Fruit fly (Drosophila melanogaster) whole organism, embryonic: Measurements from ENCODE around the gene Baldspot.

ENCODE experiments used
- Abd-B ChIP-seq: fragments of 200-800 bp; sonication (Bioruptor generic); optimal IDR thresholded peaks from 2 replicates; lab custom pipeline; 2018; ENCODE audit warnings: missing biosample characterization, mild to moderate bottlenecking, missing genetic modification characterization, moderate library complexity
- Atf-2 ChIP-seq: fragments of 200-800 bp; sonication (Bioruptor generic); optimal IDR thresholded peaks from 2 replicates; lab custom pipeline; 2016; ENCODE audit warnings: missing biosample characterization, missing genetic modification characterization
- Bdp1 ChIP-seq: fragments of 200-800 bp; sonication (Bioruptor generic); optimal IDR thresholded peaks from 3 replicates; lab custom pipeline; 2016; ENCODE audit warnings: missing biosample characterization, missing genetic modification characterization
- CG11085 ChIP-seq: fragments of 200-800 bp; sonication (Bioruptor generic); IDR thresholded peaks from 2 replicates; pipeline ENCODE4 v1.3.6; 2022; ENCODE audit warnings: missing biosample characterization, missing genetic modification characterization
- CG11093 ChIP-seq: fragments of 200-800 bp; sonication (Bioruptor generic); IDR thresholded peaks from 3 replicates; pipeline ENCODE4 v1.3.6; 2022; ENCODE audit warnings: missing biosample characterization, missing genetic modification characterization
- CG11247 ChIP-seq: fragments of 200-800 bp; sonication (Bioruptor generic); IDR thresholded peaks from 2 replicates; pipeline ENCODE4 v1.3.6; 2022; ENCODE audit warnings: missing biosample characterization, missing genetic modification characterization
- CG11398 ChIP-seq: fragments of 200-800 bp; sonication (Bioruptor generic); optimal IDR thresholded peaks from 2 replicates; lab custom pipeline; 2016; ENCODE audit warnings: missing biosample characterization, missing genetic modification characterization
- CG11456 ChIP-seq: fragments of 200-800 bp; sonication (Bioruptor generic); IDR thresholded peaks from 3 replicates; pipeline ENCODE4 v1.3.6; 2022; ENCODE audit warnings: missing biosample characterization, missing genetic modification characterization
- CG11696 ChIP-seq: fragments of 200-800 bp; sonication (Bioruptor generic); IDR thresholded peaks from 2 replicates; pipeline ENCODE4 v1.3.6; 2022; ENCODE audit warnings: missing biosample characterization, missing genetic modification characterization
- CG1233 ChIP-seq: fragments of 200-800 bp; sonication (Bioruptor generic); optimal IDR thresholded peaks from 4 replicates; lab custom pipeline; 2018; ENCODE audit warnings: missing biosample characterization, mild to moderate bottlenecking, missing genetic modification characterization
- CG13894 ChIP-seq: fragments of 200-800 bp; sonication (Bioruptor generic); optimal IDR thresholded peaks from 3 replicates; lab custom pipeline; 2018; ENCODE audit warnings: missing biosample characterization, mild to moderate bottlenecking, missing genetic modification characterization, moderate library complexity
- CG14014 ChIP-seq: fragments of 200-800 bp; sonication (Bioruptor generic); IDR thresholded peaks from 2 replicates; pipeline ENCODE4 v1.3.6; 2022; ENCODE audit warnings: missing biosample characterization, missing genetic modification characterization
- CG15011 ChIP-seq: fragments of 200-800 bp; sonication (Bioruptor generic); optimal IDR thresholded peaks from 3 replicates; lab custom pipeline; 2018; ENCODE audit warnings: missing biosample characterization, mild to moderate bottlenecking, missing genetic modification characterization
- CG15073 ChIP-seq: fragments of 200-800 bp; sonication (Bioruptor generic); optimal IDR thresholded peaks from 2 replicates; lab custom pipeline; 2016; ENCODE audit warnings: missing biosample characterization, missing genetic modification characterization
- CG1647 ChIP-seq: fragments of 200-800 bp; sonication (Bioruptor generic); optimal IDR thresholded peaks from 3 replicates; lab custom pipeline; 2016; ENCODE audit warnings: missing biosample characterization, missing genetic modification characterization
- CG16815 ChIP-seq: fragments of 200-800 bp; sonication (Bioruptor generic); optimal IDR thresholded peaks from 3 replicates; lab custom pipeline; 2017; ENCODE audit warnings: missing biosample characterization, mild to moderate bottlenecking, missing genetic modification characterization
- CG31224 ChIP-seq: fragments of 200-800 bp; sonication (Bioruptor generic); IDR thresholded peaks from 2 replicates; pipeline ENCODE4 v1.3.6; 2022; ENCODE audit warnings: missing biosample characterization, missing genetic modification characterization
- CG34224 ChIP-seq: fragments of 200-800 bp; sonication (Bioruptor generic); IDR thresholded peaks from 3 replicates; pipeline ENCODE4 v1.3.6; 2022; ENCODE audit warnings: missing biosample characterization, missing genetic modification characterization; ENCODE audit not compliant: partially characterized antibody
- CG3726 ChIP-seq: fragments of 200-800 bp; sonication (Bioruptor generic); IDR thresholded peaks from 3 replicates; pipeline ENCODE4, ENCODE4 v1.3.6; 2022; ENCODE audit warnings: missing biosample characterization, missing genetic modification characterization
- CG8359 ChIP-seq: fragments of 200-800 bp; sonication (Bioruptor generic); optimal IDR thresholded peaks from 2 replicates; lab custom pipeline; 2017; ENCODE audit warnings: missing biosample characterization, mild to moderate bottlenecking, missing genetic modification characterization, borderline replicate concordance
- CTCF ChIP-seq: fragments of 200-800 bp; sonication (Bioruptor generic); optimal IDR thresholded peaks from 2 replicates; lab custom pipeline; 2017; ENCODE audit warnings: missing biosample characterization, mild to moderate bottlenecking, missing genetic modification characterization, moderate library complexity
- Camta ChIP-seq: fragments of 200-800 bp; sonication (Bioruptor generic); optimal IDR thresholded peaks from 2 replicates; lab custom pipeline; 2016; ENCODE audit warnings: missing biosample characterization, missing genetic modification characterization
- Dbx ChIP-seq: fragments of 200-800 bp; sonication (Bioruptor generic); IDR thresholded peaks from 3 replicates; pipeline ENCODE4 v1.3.6; 2022; ENCODE audit warnings: missing biosample characterization, missing genetic modification characterization
- Drgx ChIP-seq: fragments of 200-800 bp; sonication (Bioruptor generic); IDR thresholded peaks from 2 replicates; pipeline ENCODE4 v1.3.6; 2022; ENCODE audit warnings: missing biosample characterization, missing genetic modification characterization
- Eip74EF ChIP-seq, 2 experiments: fragments of 200-800 bp in 1 of 2; fragments of >200 bp in 1 of 2; sonication (Bioruptor generic) in 1 of 2; optimal IDR thresholded peaks; 2 replicates each; lab custom pipeline; 2017 to 2019; ENCODE audit warnings: missing biosample characterization in 2 of 2, missing genetic modification characterization in 2 of 2, mild to moderate bottlenecking in 1 of 2, moderate library complexity in 1 of 2
- Fer2 ChIP-seq: fragments of 200-800 bp; sonication (Bioruptor generic); optimal IDR thresholded peaks from 2 replicates; lab custom pipeline; 2018; ENCODE audit warnings: missing biosample characterization, mild to moderate bottlenecking, missing genetic modification characterization, moderate library complexity
- Fer3 ChIP-seq: fragments of 200-800 bp; sonication (Bioruptor generic); optimal IDR thresholded peaks from 2 replicates; lab custom pipeline; 2018; ENCODE audit warnings: missing biosample characterization, mild to moderate bottlenecking, missing genetic modification characterization, moderate library complexity
- HLH3B ChIP-seq: fragments of 200-800 bp; sonication (Bioruptor generic); IDR thresholded peaks from 2 replicates; pipeline ENCODE4 v1.3.6; 2022; ENCODE audit warnings: missing biosample characterization, missing genetic modification characterization
- Hr78 ChIP-seq, 2 experiments: fragments of 200-800 bp in 1 of 2; fragments of >200 bp in 1 of 2; sonication (Bioruptor generic) in 1 of 2; optimal IDR thresholded peaks; 2 replicates each; lab custom pipeline; 2017 to 2019; ENCODE audit warnings: missing biosample characterization in 2 of 2, missing genetic modification characterization in 2 of 2, mild to moderate bottlenecking in 1 of 2, moderate library complexity in 1 of 2
- Scr ChIP-seq: fragments of 200-800 bp; sonication (Bioruptor generic); IDR thresholded peaks from 2 replicates; pipeline ENCODE4 v1.3.6; 2022; ENCODE audit warnings: missing biosample characterization, missing genetic modification characterization; ENCODE audit not compliant: partially characterized antibody
- Side ChIP-seq: fragments of 200-800 bp; sonication (Bioruptor generic); optimal IDR thresholded peaks from 2 replicates; lab custom pipeline; 2016; ENCODE audit warnings: missing biosample characterization, missing genetic modification characterization
- Usf ChIP-seq: fragments of 200-800 bp; sonication (Bioruptor generic); optimal IDR thresholded peaks from 2 replicates; lab custom pipeline; 2017; ENCODE audit warnings: missing genotype, missing biosample characterization, missing genetic modification characterization
- Vsx1 ChIP-seq: fragments of 200-800 bp; sonication (Bioruptor generic); optimal IDR thresholded peaks from 2 replicates; lab custom pipeline; 2017; ENCODE audit warnings: missing biosample characterization, mild to moderate bottlenecking, missing genetic modification characterization, missing genetic modification reagents
- crp ChIP-seq, 2 experiments: fragments of 200-800 bp; sonication (Bioruptor generic); optimal IDR thresholded peaks; 2 replicates in 1 of 2; 3 replicates in 1 of 2; lab custom pipeline; 2017; ENCODE audit warnings: missing biosample characterization in 2 of 2, missing genetic modification characterization in 2 of 2, mild to moderate bottlenecking in 1 of 2, moderate library complexity in 1 of 2
- da ChIP-seq: fragments of 200-800 bp; sonication (Bioruptor generic); optimal IDR thresholded peaks from 2 replicates; lab custom pipeline; 2016; ENCODE audit warnings: missing biosample characterization, missing genetic modification characterization
- dimm ChIP-seq: fragments of 200-800 bp; sonication (Bioruptor generic); IDR thresholded peaks from 2 replicates; pipeline ENCODE4 v1.3.6; 2022; ENCODE audit warnings: missing biosample characterization, missing genetic modification characterization
- exex ChIP-seq: fragments of 200-800 bp; sonication (Bioruptor generic); optimal IDR thresholded peaks from 4 replicates; lab custom pipeline; 2018; ENCODE audit warnings: missing biosample characterization, mild to moderate bottlenecking, missing genetic modification characterization, moderate library complexity
- fd64A ChIP-seq: fragments of 200-800 bp; sonication (Bioruptor generic); optimal IDR thresholded peaks from 3 replicates; lab custom pipeline; 2018; ENCODE audit warnings: missing biosample characterization, mild to moderate bottlenecking, missing genetic modification characterization
- gce ChIP-seq: fragments of 200-800 bp; sonication (Bioruptor generic); IDR thresholded peaks from 3 replicates; pipeline ENCODE4 v1.3.6; 2022; ENCODE audit warnings: missing biosample characterization, missing genetic modification characterization
- gt ChIP-seq: fragments of 200-800 bp; sonication (Bioruptor generic); IDR thresholded peaks from 2 replicates; pipeline ENCODE4 v1.3.6; 2022; ENCODE audit warnings: missing biosample characterization, missing genetic modification characterization
- hth ChIP-seq: fragments of >200 bp; optimal IDR thresholded peaks from 2 replicates; lab custom pipeline; 2017; ENCODE audit warnings: inconsistent platforms
- jing ChIP-seq: fragments of 200-800 bp; sonication (Bioruptor generic); optimal IDR thresholded peaks from 2 replicates; lab custom pipeline; 2018; ENCODE audit warnings: missing biosample characterization, mild to moderate bottlenecking, missing genetic modification characterization
- kay ChIP-seq: fragments of 200-800 bp; sonication (Bioruptor generic); optimal IDR thresholded peaks from 2 replicates; lab custom pipeline; 2016; ENCODE audit warnings: missing biosample characterization, missing genetic modification characterization
- peb ChIP-seq: fragments of 200-800 bp; sonication (Bioruptor generic); IDR thresholded peaks from 2 replicates; pipeline ENCODE4 v1.3.6; 2022; ENCODE audit warnings: missing biosample characterization, missing genetic modification characterization
- pfk ChIP-seq: fragments of 200-800 bp; sonication (Bioruptor generic); optimal IDR thresholded peaks from 2 replicates; lab custom pipeline; 2018; ENCODE audit warnings: missing biosample characterization, mild to moderate bottlenecking, missing genetic modification characterization, moderate library complexity
- ro ChIP-seq: fragments of 200-800 bp; sonication (Bioruptor generic); IDR thresholded peaks from 2 replicates; pipeline ENCODE4 v1.3.6; 2022; ENCODE audit warnings: missing biosample characterization, missing genetic modification characterization
- row ChIP-seq: fragments of 200-800 bp; sonication (Bioruptor generic); IDR thresholded peaks from 3 replicates; pipeline ENCODE4 v1.3.6; 2022; ENCODE audit warnings: missing biosample characterization, missing genetic modification characterization
- run ChIP-seq: fragments of 200-800 bp; sonication (Bioruptor generic); optimal IDR thresholded peaks from 3 replicates; lab custom pipeline; 2018; ENCODE audit warnings: missing biosample characterization, mild to moderate bottlenecking, missing genetic modification characterization
- sima ChIP-seq: fragments of 200-800 bp; sonication (Bioruptor generic); optimal IDR thresholded peaks from 2 replicates; lab custom pipeline; 2016; ENCODE audit warnings: missing biosample characterization, missing genetic modification characterization
- tna ChIP-seq: fragments of 200-800 bp; sonication (Bioruptor generic); IDR thresholded peaks from 2 replicates; pipeline ENCODE4 v1.3.6; 2022; ENCODE audit warnings: missing biosample characterization, missing genetic modification characterization; ENCODE audit not compliant: partially characterized antibody
- twi ChIP-seq: fragments of 200-800 bp; optimal IDR thresholded peaks from 2 replicates; lab custom pipeline; 2019; ENCODE audit warnings: missing biosample characterization, mild to moderate bottlenecking, missing genetic modification characterization, moderate library complexity
- tx ChIP-seq: fragments of 200-800 bp; sonication (Bioruptor generic); optimal IDR thresholded peaks from 2 replicates; lab custom pipeline; 2016; ENCODE audit warnings: missing biosample characterization, missing genetic modification characterization

The Baldspot gene

DNA sequence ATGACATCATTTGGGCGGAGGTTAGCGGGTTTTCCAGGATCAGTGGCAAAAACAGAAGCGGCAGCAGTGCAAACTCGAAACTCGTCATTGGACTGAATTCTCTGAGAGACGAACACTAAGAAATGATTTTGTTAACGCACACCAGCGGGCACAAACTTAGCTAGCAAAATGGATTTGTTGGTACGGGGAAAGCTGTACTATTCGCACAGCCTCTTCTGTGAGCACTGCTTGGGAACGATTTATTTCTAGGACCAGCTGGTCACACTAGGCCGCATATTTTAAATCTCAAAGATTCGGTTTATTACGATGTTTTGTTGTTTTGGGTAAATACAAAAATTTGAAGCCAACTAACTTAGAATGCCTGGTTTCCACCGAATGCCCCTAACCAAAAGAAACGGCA is 52.3 kb downstream of the Baldspot start, which contains the start of gene CG4098 (continued):
- no peak for TF ChIP-seq CG11398 (GFP tag; lab: Kevin White, UChicago)
- no peak for TF ChIP-seq CTCF
- TF ChIP-seq pfk (GFP tag; lab: Kevin White, UChicago), result no peak
- peak; percentile 85; the same call in 2 of the 3 replicates for TF ChIP-seq CG11456
- no peak for TF ChIP-seq Vsx1 (GFP tag; lab: Kevin White, UChicago)
- no peak for TF ChIP-seq CG15073 (GFP tag; lab: Kevin White, UChicago)
- no peak for TF ChIP-seq hth (lab: Kevin White, UChicago)
- 0 out of 3 replicates have a peak, but pooled peaks have one; percentile 65 for TF ChIP-seq CG3726 (GFP tag; lab: Robert Waterston, UW)
- peak; percentile 49 for TF ChIP-seq CG13894 (tag; lab: Kevin White, UChicago)
- TF ChIP-seq Fer3 (tag; lab: Kevin White, UChicago), result peak; percentile 54
- no peak for TF ChIP-seq exex
- no peak for TF ChIP-seq crp (GFP tag; optimal IDR thresholded peaks at IDR 0.05; lab: Kevin White, UChicago)
- peak; percentile 81 for TF ChIP-seq CG14014 (GFP tag; lab: Robert Waterston, UW)
- peak; percentile 30; the same call in 1 of the 2 replicates for TF ChIP-seq CG31224 (GFP tag; lab: Robert Waterston, UW)
- TF ChIP-seq Drgx (GFP tag; lab: Robert Waterston, UW), result peak; percentile 81
- TF ChIP-seq CG1647 (GFP tag; lab: Kevin White, UChicago), result peak; percentile 44
- no peak for TF ChIP-seq Hr78 (GFP tag; optimal IDR thresholded peaks at IDR 0.05; lab: Kevin White, UChicago)
- TF ChIP-seq CG11093 (GFP tag; lab: Robert Waterston, UW), result no peak
- peak; percentile 25 for TF ChIP-seq CG1233 (GFP tag; lab: Kevin White, UChicago)
- no peak for TF ChIP-seq CG15011 (GFP tag; lab: Kevin White, UChicago)
- TF ChIP-seq sima (GFP tag; lab: Kevin White, UChicago), result no peak
- peak; percentile 13 for TF ChIP-seq Atf-2 (GFP tag; lab: Kevin White, UChicago)
- peak; percentile 97 for TF ChIP-seq row (GFP tag; lab: Robert Waterston, UW)
- peak; percentile 46 for TF ChIP-seq Bdp1
- TF ChIP-seq CG16815 (GFP tag; lab: Kevin White, UChicago), result no peak
- no peak for TF ChIP-seq tna (GFP tag; lab: Robert Waterston, UW)
- TF ChIP-seq da (GFP tag; lab: Kevin White, UChicago), result no peak
- TF ChIP-seq Camta (GFP tag; lab: Kevin White, UChicago), result peak; percentile 48
- no peak for TF ChIP-seq CG34224 (GFP tag; lab: Robert Waterston, UW)
- no peak for TF ChIP-seq Usf (GFP tag; lab: Kevin White, UChicago)
- TF ChIP-seq gce (GFP tag; lab: Robert Waterston, UW), result 0 out of 3 replicates have a peak, but pooled peaks have one; percentile 64
- no peak for TF ChIP-seq jing (GFP tag; lab: Kevin White, UChicago)
- no peak for TF ChIP-seq gt (GFP tag; lab: Robert Waterston, UW)
- peak; percentile 64 for TF ChIP-seq CG11247 (GFP tag; lab: Robert Waterston, UW)
- peak; percentile 2 for TF ChIP-seq kay (GFP tag; lab: Kevin White, UChicago)
- TF ChIP-seq CG8359, result no peak
- peak; percentile 57 for TF ChIP-seq HLH3B
- no peak for TF ChIP-seq Scr
- TF ChIP-seq fd64A, result no peak
- TF ChIP-seq Dbx, result peak; percentile 68; the same call in 2 of the 3 replicates
- no peak for TF ChIP-seq ro (GFP tag; lab: Robert Waterston, UW)
- TF ChIP-seq tx (GFP tag; lab: Kevin White, UChicago), result no peak
- TF ChIP-seq Eip74EF (GFP tag; optimal IDR thresholded peaks at IDR 0.05; lab: Kevin White, UChicago), result no peak
- peak; percentile 5 for TF ChIP-seq Abd-B
- TF ChIP-seq CG11085 (GFP tag; lab: Robert Waterston, UW), result peak; percentile 62; the same call in 1 of the 2 replicates
- TF ChIP-seq run (tag; lab: Kevin White, UChicago), result no peak
- TF ChIP-seq CG11696, result peak; percentile 99
- peak; percentile 12 for TF ChIP-seq Side (GFP tag; lab: Kevin White, UChicago)
- TF ChIP-seq Fer2 (tag; lab: Kevin White, UChicago), result peak; percentile 9
- no peak for TF ChIP-seq peb (GFP tag; lab: Robert Waterston, UW)
- no peak for TF ChIP-seq dimm (GFP tag; lab: Robert Waterston, UW)
- no peak for TF ChIP-seq twi (tag; lab: Kevin White, UChicago)
